Fruit fly (Drosophila melanogaster) ovary, adult (tissue): ENCODE measurements around the gene Usp8.

Source experiments
- CG17801 ChIP-seq: fragments of 200-800 bp; optimal IDR thresholded peaks from 2 replicates; lab custom pipeline; 2019; ENCODE audit warnings: missing biosample characterization, mild to moderate bottlenecking, missing genetic modification characterization, moderate library complexity; ENCODE audit not compliant: partially characterized antibody

The Usp8 gene

dm6 chr3R:21179592-21180390, 45.7 kb downstream of the Usp8 start:
- TF ChIP-seq CG17801 (GFP tag; lab: Kevin White, UChicago): no peak

- TF ChIP-seq CG17801 (GFP tag; lab: Kevin White, UChicago): no peak
Observed at dm6 chr3R:21180391-21180796, 46.3 kb downstream of the Usp8 start.

- no peak for TF ChIP-seq CG17801 (GFP tag; lab: Kevin White, UChicago)
Observed at dm6 chr3R:21181957-21182356, 47.9 kb downstream of the Usp8 start.

dm6 chr3R:21184373-21185132, 50.5 kb downstream of the Usp8 start:
- TF ChIP-seq CG17801 (GFP tag; lab: Kevin White, UChicago): peak; percentile 30

dm6 chr3R:21185655-21186054, 51.6 kb downstream of the Usp8 start:
- no peak for TF ChIP-seq CG17801 (GFP tag; lab: Kevin White, UChicago)

- no peak for TF ChIP-seq CG17801 (GFP tag; lab: Kevin White, UChicago)
Observed at dm6 chr3R:21186606-21187393, 52.7 kb downstream of the Usp8 start.
